Worm (Caenorhabditis elegans) whole organism, L4/young adult: ENCODE data around the gene oig-5.

Experiments used
- W03F9.2 ChIP-seq: fragments of 150-350 bp; optimal IDR thresholded peaks from 2 replicates; lab custom pipeline; 2014; ENCODE audit warnings: missing biosample characterization, missing genetic modification characterization
- dao-5 ChIP-seq: sonication (generic microtip); optimal IDR thresholded peaks from 2 replicates; lab custom pipeline; 2016; ENCODE audit warnings: missing genotype, missing genetic modification characterization, moderate library complexity, missing compliant biosample characterization
- him-1 ChIP-seq: sonication (generic microtip); optimal IDR thresholded peaks from 2 replicates; lab custom pipeline; 2016; ENCODE audit warnings: missing genotype, missing genetic modification reagents, missing genetic modification characterization, missing compliant biosample characterization

DNA sequence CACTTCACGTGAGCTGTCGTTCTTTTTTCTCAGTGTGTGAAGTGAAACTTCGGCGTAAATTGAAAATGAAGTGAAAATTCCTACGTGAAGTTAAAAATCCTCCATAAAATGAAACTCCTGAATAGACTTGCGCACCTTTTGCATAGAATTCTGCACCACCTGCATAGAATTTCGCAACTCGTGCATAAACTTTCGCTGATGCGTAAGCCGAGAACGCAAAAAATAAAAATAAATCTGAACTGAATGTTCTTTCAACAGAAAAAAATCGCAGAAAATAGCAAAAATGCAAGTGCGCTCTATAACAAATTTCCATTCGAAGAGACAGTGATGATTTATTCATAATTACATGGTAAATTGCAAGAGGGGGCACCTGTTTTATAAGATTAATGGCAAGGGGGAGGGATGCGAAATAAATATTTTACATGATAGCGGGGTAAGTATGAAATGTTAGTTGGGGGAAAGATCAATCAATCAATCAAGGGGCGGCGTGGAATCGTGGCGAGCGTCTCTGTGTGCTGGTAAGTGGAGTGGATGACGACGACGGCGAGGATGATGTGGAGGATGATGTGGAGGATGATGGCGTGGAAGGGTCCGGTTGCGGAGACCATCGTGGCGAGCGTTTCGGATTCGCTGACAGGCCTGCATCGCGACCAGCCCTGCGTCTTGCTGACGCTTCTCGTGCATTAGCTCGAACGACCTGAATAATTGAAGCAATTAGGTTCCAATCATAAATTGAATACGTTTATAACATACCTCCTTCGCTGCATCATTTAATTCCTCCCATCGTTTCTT, 33.5 kb upstream of the oig-5 start, which contains the start of gene Y57G11C.36:
- no peak for TF ChIP-seq dao-5 (tag; lab: Kevin White, UChicago)
- no peak for TF ChIP-seq him-1 (tag; lab: Kevin White, UChicago)
- no peak for TF ChIP-seq W03F9.2 (tag; lab: Kevin White, UChicago)
